Worm (Caenorhabditis elegans): Measurements from ENCODE around the gene pen-2.

pen-2 gene

DNA sequence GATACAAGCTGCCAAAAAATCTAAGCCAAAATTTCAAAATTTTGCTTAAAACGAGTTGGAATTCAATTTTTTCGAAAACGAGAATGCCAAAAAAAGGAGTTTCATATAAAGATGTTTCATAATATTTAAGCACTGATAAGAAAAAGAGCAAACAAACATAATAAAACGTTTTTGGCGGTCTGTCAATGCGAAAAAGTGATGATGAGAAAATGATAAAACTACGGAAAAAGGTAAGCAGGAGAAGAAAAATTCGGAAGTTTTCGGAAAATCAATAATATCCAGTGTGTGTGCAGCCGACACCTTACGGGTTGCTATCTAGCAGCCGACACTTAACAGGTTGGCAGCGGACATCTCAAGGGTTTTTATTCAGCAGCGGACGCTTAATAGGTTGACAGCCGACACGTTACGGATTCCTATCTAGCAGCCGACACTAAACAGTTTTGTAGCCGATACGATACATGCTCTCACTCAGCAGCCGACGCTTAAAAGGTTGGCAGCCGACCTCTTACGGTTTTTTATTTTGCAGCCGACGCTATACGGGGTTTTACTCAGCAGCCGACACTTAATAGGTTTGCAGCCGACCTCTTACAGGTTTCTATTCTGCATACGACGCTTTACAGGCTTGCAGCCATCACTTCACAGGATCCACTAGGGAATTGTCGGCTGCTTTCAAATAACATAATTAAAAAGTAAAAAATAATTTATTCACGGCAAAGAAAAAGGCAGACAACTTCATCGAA, 29.2 kb downstream of the pen-2 start:
- TF ChIP-seq mep-1 (tag; optimal IDR thresholded peaks at IDR 0.05) (peak; percentile 24), dve-1 (tag; optimal IDR thresholded peaks at IDR 0.05; ENCODE audit: insufficient read depth) (peak; percentile 39), arid-1 (GFP tag; conservative IDR thresholded peaks at IDR 0.05) (no peak), daf-8 (GFP tag; IDR thresholded peaks at IDR 0.05) (no peak), pqm-1 (tag; optimal IDR thresholded peaks at IDR 0.05) (peak; percentile 27), dmd-6 (GFP tag; IDR thresholded peaks at IDR 0.05) (peak; percentile 29; the same call in 1 of the 2 replicates), unc-130 (GFP tag; optimal IDR thresholded peaks at IDR 0.05) (no peak), lin-13 (GFP tag; optimal IDR thresholded peaks at IDR 0.05) (peak; percentile 97), hmg-1.1 (GFP tag; IDR thresholded peaks at IDR 0.05) (0 out of 2 replicates have a peak, but pooled peaks have one; percentile 37), spr-1 (tag; optimal IDR thresholded peaks at IDR 0.05) (peak; percentile 9), ctbp-1 (GFP tag; IDR thresholded peaks at IDR 0.05) (no peak), nhr-102 (tag; optimal IDR thresholded peaks at IDR 0.05) (peak; percentile 5), snpc-4 (tag; optimal IDR thresholded peaks at IDR 0.05) (peak; percentile 76), ceh-32 (tag; optimal IDR thresholded peaks at IDR 0.05; ENCODE audit: poor library complexity) (no peak), aha-1 (tag) (peak; percentile 69), php-3 (GFP tag; IDR thresholded peaks at IDR 0.05) (0 out of 2 replicates have a peak, but pooled peaks have one; percentile 24), daf-16 (GFP tag; optimal IDR thresholded peaks at IDR 0.05) (no peak), daf-16 (tag; optimal IDR thresholded peaks at IDR 0.05) (peak; percentile 54), nhr-28 (tag; optimal IDR thresholded peaks at IDR 0.05) (peak; percentile 66), T26A8.4 (GFP tag; IDR thresholded peaks at IDR 0.05) (0 out of 2 replicates have a peak, but pooled peaks have one; percentile 21), spr-3 (GFP tag; optimal IDR thresholded peaks at IDR 0.05) (no peak)

DNA sequence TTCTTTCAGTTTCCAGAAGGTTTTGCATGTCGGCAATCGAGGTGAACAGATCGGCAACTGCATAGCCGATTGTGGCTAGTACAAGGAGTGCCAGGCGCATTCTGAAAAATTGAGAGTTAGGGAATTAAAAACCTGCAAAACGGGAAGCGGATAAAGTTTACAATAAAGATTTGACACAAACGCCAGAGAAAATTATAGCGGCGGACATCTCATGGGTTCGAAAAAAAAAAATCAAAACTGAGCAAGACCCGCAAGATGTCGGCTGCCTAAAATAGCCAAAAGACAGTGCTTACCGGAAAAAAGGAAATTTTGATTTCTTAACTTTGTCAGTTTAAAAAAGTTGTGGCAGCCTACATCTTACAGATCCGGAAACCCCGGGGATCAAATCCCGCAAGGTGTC, 34.8 kb downstream of the pen-2 start, which contains the start of gene dpy-18:
TSS of gene dpy-18 (minus strand) at position 101 of the 400 bp plus-strand sequence.
- TF ChIP-seq arid-1 (GFP tag; conservative IDR thresholded peaks at IDR 0.05) (no peak), ama-1 (optimal IDR thresholded peaks at IDR 0.05) (no peak), rbr-2 (tag; optimal IDR thresholded peaks at IDR 0.05) (no peak)

DNA sequence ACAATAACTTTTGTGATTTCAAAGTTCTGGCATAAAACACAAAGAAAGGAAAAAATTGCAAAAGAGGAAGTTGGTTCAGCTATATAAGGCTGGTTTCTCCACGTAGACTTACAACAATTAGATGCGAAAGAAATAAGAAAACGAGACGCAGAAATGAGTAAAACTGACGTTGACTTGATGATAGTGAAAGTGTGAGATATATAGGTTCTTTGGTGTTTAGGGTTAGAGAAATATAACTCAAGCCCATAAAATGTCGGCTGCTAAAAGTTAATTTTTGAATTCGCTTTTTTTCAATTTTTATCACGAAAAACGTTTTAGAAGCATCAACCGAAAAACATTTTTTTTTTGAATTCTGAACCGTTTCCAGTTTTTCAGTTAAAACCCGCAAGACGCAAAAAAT, 35.3 kb downstream of the pen-2 start:
- no peak for TF ChIP-seq mes-2 (tag; optimal IDR thresholded peaks at IDR 0.05; ENCODE audit: poor library complexity, severe bottlenecking)
- TF ChIP-seq mep-1 (tag; optimal IDR thresholded peaks at IDR 0.05), result peak; percentile 5

DNA sequence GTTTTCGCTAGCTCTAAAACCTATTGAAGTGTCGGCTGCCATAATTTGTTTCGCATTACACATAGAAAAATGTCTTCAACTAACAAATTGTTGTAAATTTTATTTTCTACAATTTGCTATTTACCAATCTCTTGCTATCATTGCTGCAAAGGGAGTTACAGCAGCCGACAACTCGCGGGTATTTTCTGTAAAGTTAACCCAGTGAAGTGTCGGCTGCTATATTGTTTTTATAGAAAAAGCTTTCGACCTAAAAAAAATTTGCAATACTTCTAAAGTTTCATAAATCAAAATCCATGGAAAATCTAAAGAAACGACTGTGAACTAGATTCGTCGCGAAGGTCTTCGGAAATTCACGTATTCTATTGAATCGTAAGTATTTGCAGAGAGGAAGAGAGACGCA, 35.8 kb downstream of the pen-2 start:
- peak in 1 of 2 experiments; percentile 79 for TF ChIP-seq hif-1 (tag; optimal IDR thresholded peaks at IDR 0.05)
- TF ChIP-seq vab-7 (GFP tag; IDR thresholded peaks at IDR 0.05), result no peak
- no peak for TF ChIP-seq F49E8.2 (tag; optimal IDR thresholded peaks at IDR 0.05; ENCODE audit: borderline replicate concordance)
- TF ChIP-seq arid-1 (GFP tag; conservative IDR thresholded peaks at IDR 0.05), result no peak

DNA sequence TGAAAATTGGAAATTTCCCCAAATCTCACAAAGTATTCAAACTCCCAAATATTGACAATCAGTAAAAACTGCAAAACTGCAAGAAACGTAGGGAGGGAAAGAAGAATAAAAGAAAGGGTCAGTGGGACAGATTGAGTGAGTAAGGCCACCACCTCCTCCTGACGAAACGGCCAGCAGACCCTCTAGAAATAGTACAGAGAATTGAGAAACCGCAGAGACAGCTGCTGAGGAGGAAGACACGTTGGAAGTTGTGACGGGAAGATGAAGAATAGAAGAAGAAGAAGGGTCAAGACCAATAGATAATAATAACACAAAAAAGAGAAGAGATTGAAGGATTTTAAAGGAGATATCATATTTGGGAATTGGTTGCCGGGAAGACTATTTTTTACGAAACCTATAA, 37.4 kb downstream of the pen-2 start:
- TF ChIP-seq Y5F2A.4 (GFP tag; optimal IDR thresholded peaks at IDR 0.05) (no peak), madf-5 (GFP tag; IDR thresholded peaks at IDR 0.05) (no peak), nhr-25 (tag; optimal IDR thresholded peaks at IDR 0.05; ENCODE audit: borderline replicate concordance, insufficient read depth) (no peak), ZK546.5 (tag; optimal IDR thresholded peaks at IDR 0.05) (no peak), daf-19 (GFP tag; conservative IDR thresholded peaks at IDR 0.05) (no peak), lin-29 (GFP tag; IDR thresholded peaks at IDR 0.05) (no peak), set-16 (GFP tag; IDR thresholded peaks at IDR 0.05) (no peak), spr-1 (tag; optimal IDR thresholded peaks at IDR 0.05) (no peak), Y75B8A.6 (GFP tag; IDR thresholded peaks at IDR 0.05) (no peak), gei-8 (GFP tag; optimal IDR thresholded peaks at IDR 0.05) (no peak), ceh-62 (tag; optimal IDR thresholded peaks at IDR 0.05) (no peak), nhr-102 (tag; optimal IDR thresholded peaks at IDR 0.05) (no peak), mdt-29 (GFP tag; IDR thresholded peaks at IDR 0.05) (no peak), lin-15B (tag; optimal IDR thresholded peaks at IDR 0.05) (no peak), ceh-32 (tag; optimal IDR thresholded peaks at IDR 0.05; ENCODE audit: poor library complexity) (no peak), unc-39 (tag; optimal IDR thresholded peaks at IDR 0.05) (no peak), hlh-30 (tag; optimal IDR thresholded peaks at IDR 0.05; ENCODE audit: insufficient read depth) (peak; percentile 33), snpc-1.2 (GFP tag; IDR thresholded peaks at IDR 0.05) (no peak), lin-39 (tag; optimal IDR thresholded peaks at IDR 0.05) (no peak)

Measured in whole organism, L4 larva.